Worm (Caenorhabditis elegans) whole organism, L2 larva: ENCODE measurements around the gene hlh-8.

Experiments
- R02D3.7 ChIP-seq: fragments of 150-350 bp; optimal IDR thresholded peaks from 2 replicates; lab custom pipeline; 2014; ENCODE audit warnings: missing biosample characterization, missing genetic modification characterization
- ZK546.5 ChIP-seq: sonication (generic microtip); optimal IDR thresholded peaks from 2 replicates; lab custom pipeline; 2017; ENCODE audit warnings: missing biosample characterization, missing genetic modification characterization
- alr-1 ChIP-seq: fragments of 150-350 bp; optimal IDR thresholded peaks from 2 replicates; lab custom pipeline; 2014; ENCODE audit warnings: missing biosample characterization, missing genetic modification characterization
- aly-2 ChIP-seq: fragments of 150-350 bp; optimal IDR thresholded peaks from 2 replicates; lab custom pipeline; 2014; ENCODE audit warnings: missing biosample characterization, missing genetic modification characterization
- ama-1 ChIP-seq: fragments of 150-350 bp; optimal IDR thresholded peaks from 2 replicates; lab custom pipeline; 2018; ENCODE audit warnings: inconsistent platforms
- ceh-16 ChIP-seq: fragments of 150-350 bp; optimal IDR thresholded peaks from 2 replicates; lab custom pipeline; 2014; ENCODE audit warnings: missing biosample characterization, missing genetic modification characterization
- ceh-82 ChIP-seq: fragments of 150-350 bp; optimal IDR thresholded peaks from 2 replicates; lab custom pipeline; 2014; ENCODE audit warnings: missing biosample characterization, missing genetic modification characterization
- crh-2 ChIP-seq: sonication (generic microtip); optimal IDR thresholded peaks from 2 replicates; lab custom pipeline; 2017; ENCODE audit warnings: missing biosample characterization, missing genetic modification characterization
- dmd-4 ChIP-seq: sonication (generic microtip); optimal IDR thresholded peaks from 2 replicates; lab custom pipeline; 2017; ENCODE audit warnings: missing biosample characterization, missing genetic modification characterization
- elt-1 ChIP-seq: fragments of 150-350 bp; optimal IDR thresholded peaks from 2 replicates; lab custom pipeline; 2014; ENCODE audit warnings: missing biosample characterization, missing genetic modification characterization
- elt-3 ChIP-seq: sonication (generic microtip); optimal IDR thresholded peaks from 2 replicates; lab custom pipeline; 2017; ENCODE audit warnings: missing biosample characterization, missing genetic modification characterization
- fos-1 ChIP-seq: fragments of 150-350 bp; optimal IDR thresholded peaks from 2 replicates; lab custom pipeline; 2014; ENCODE audit warnings: missing biosample characterization, missing genetic modification characterization
- lin-11 ChIP-seq: fragments of 150-350 bp; sonication (generic microtip); optimal IDR thresholded peaks from 2 replicates; lab custom pipeline; 2014; ENCODE audit warnings: missing biosample characterization, missing genetic modification characterization, inconsistent platforms, mixed read lengths
- lin-13 ChIP-seq: fragments of 150-350 bp; optimal IDR thresholded peaks from 2 replicates; lab custom pipeline; 2014; ENCODE audit warnings: missing biosample characterization, missing genetic modification reagents, missing genetic modification characterization
- lin-39 ChIP-seq: fragments of 150-350 bp; optimal IDR thresholded peaks from 2 replicates; lab custom pipeline; 2014; ENCODE audit warnings: missing biosample characterization, missing genetic modification reagents, missing genetic modification characterization
- lsy-2 ChIP-seq, 2 experiments: fragments of 150-350 bp in 1 of 2; sonication (generic microtip) in 1 of 2; optimal IDR thresholded peaks; 2 replicates each; lab custom pipeline; 2014 to 2017; ENCODE audit warnings: missing biosample characterization in 2 of 2, missing genetic modification characterization in 2 of 2
- mbf-1 ChIP-seq: sonication (generic microtip); optimal IDR thresholded peaks from 2 replicates; lab custom pipeline; 2017; ENCODE audit warnings: missing biosample characterization, missing genetic modification characterization
- mdl-1 ChIP-seq, 2 experiments: fragments of 150-350 bp in 1 of 2; sonication (generic microtip) in 1 of 2; optimal IDR thresholded peaks; 2 replicates each; lab custom pipeline; 2017; ENCODE audit warnings: missing biosample characterization in 2 of 2, missing genetic modification characterization in 2 of 2
- nhr-10 ChIP-seq: sonication (generic microtip); optimal IDR thresholded peaks from 2 replicates; lab custom pipeline; 2017; ENCODE audit warnings: missing biosample characterization, missing genetic modification characterization
- nhr-11 ChIP-seq: fragments of 150-350 bp; optimal IDR thresholded peaks from 2 replicates; lab custom pipeline; 2014; ENCODE audit warnings: missing biosample characterization, missing genetic modification characterization
- nhr-237 ChIP-seq: fragments of 150-350 bp; optimal IDR thresholded peaks from 2 replicates; lab custom pipeline; 2014; ENCODE audit warnings: missing biosample characterization, missing genetic modification characterization
- nhr-25 ChIP-seq: fragments of 150-350 bp; sonication (generic microtip); optimal IDR thresholded peaks from 3 replicates; lab custom pipeline; 2014; ENCODE audit warnings: missing biosample characterization, missing genetic modification characterization
- nhr-6 ChIP-seq: fragments of 150-350 bp; optimal IDR thresholded peaks from 2 replicates; lab custom pipeline; 2014; ENCODE audit warnings: missing biosample characterization, missing genetic modification characterization
- sem-4 ChIP-seq: fragments of 150-350 bp; optimal IDR thresholded peaks from 2 replicates; lab custom pipeline; 2014; ENCODE audit warnings: missing biosample characterization, missing genetic modification reagents, missing genetic modification characterization
- skn-1 ChIP-seq: sonication (generic microtip); optimal IDR thresholded peaks from 2 replicates; lab custom pipeline; 2017; ENCODE audit warnings: missing biosample characterization, missing genetic modification characterization
- sma-3 ChIP-seq: sonication (generic microtip); optimal IDR thresholded peaks from 2 replicates; lab custom pipeline; 2016; ENCODE audit warnings: missing genetic modification reagents, missing genetic modification characterization, missing compliant biosample characterization
- sma-9 ChIP-seq, 2 experiments: fragments of 150-350 bp in 1 of 2; sonication (generic microtip) in 1 of 2; optimal IDR thresholded peaks; 2 replicates each; lab custom pipeline; 2014 to 2016; ENCODE audit warnings: missing genetic modification characterization in 2 of 2, mild to moderate bottlenecking in 1 of 2, missing biosample characterization in 1 of 2, missing compliant biosample characterization in 1 of 2, missing genetic modification reagents in 1 of 2, moderate library complexity in 1 of 2
- snpc-4 ChIP-seq: fragments of 150-350 bp; optimal IDR thresholded peaks from 2 replicates; lab custom pipeline; 2014; ENCODE audit warnings: missing biosample characterization, missing genetic modification characterization
- unc-39 ChIP-seq: fragments of 150-350 bp; optimal IDR thresholded peaks from 2 replicates; lab custom pipeline; 2014; ENCODE audit warnings: missing biosample characterization, missing genetic modification characterization
- unc-55 ChIP-seq: fragments of 150-350 bp; sonication (generic microtip); optimal IDR thresholded peaks from 3 replicates; lab custom pipeline; 2014; ENCODE audit warnings: missing biosample characterization, missing genetic modification reagents, missing genetic modification characterization
- zag-1 ChIP-seq: fragments of 150-350 bp; optimal IDR thresholded peaks from 2 replicates; lab custom pipeline; 2014; ENCODE audit warnings: missing biosample characterization, missing genetic modification characterization
- ztf-1 ChIP-seq: fragments of 200-800 bp; sonication (Bioruptor generic); conservative IDR thresholded peaks from 2 replicates; pipeline ENCODE4 v1.3.6; 2022; ENCODE audit warnings: missing genetic modification characterization, missing compliant biosample characterization
- ztf-11 ChIP-seq: sonication (generic microtip); optimal IDR thresholded peaks from 2 replicates; lab custom pipeline; 2017; ENCODE audit warnings: missing biosample characterization, missing genetic modification characterization
- ztf-4 ChIP-seq: fragments of 150-350 bp; optimal IDR thresholded peaks from 2 replicates; lab custom pipeline; 2014; ENCODE audit warnings: missing biosample characterization, missing genetic modification characterization

Gene hlh-8

ce11 chrX:8083919-8084318 is 32.3 kb upstream of the hlh-8 start, which contains the start of gene K07E3.4 (continued):
- TF ChIP-seq sma-9 (GFP tag; optimal IDR thresholded peaks at IDR 0.05; lab: Kevin White, UChicago), result peak; percentile 90
- TF ChIP-seq sma-9 (tag; optimal IDR thresholded peaks at IDR 0.05; lab: Kevin White, UChicago), result no peak
- no peak for TF ChIP-seq ztf-11 (tag; lab: Kevin White, UChicago)
- no peak for TF ChIP-seq unc-39 (tag; lab: Kevin White, UChicago)
- TF ChIP-seq ztf-1 (GFP tag; lab: Robert Waterston, UW), result no peak
- TF ChIP-seq sma-3, result peak; percentile 92
- no peak for TF ChIP-seq skn-1 (tag; lab: Kevin White, UChicago)
- TF ChIP-seq dmd-4 (tag; lab: Kevin White, UChicago), result no peak
- no peak for TF ChIP-seq ztf-4 (tag; lab: Kevin White, UChicago)
- TF ChIP-seq mbf-1, result no peak
- peak; percentile 75 for TF ChIP-seq crh-2 (tag; lab: Kevin White, UChicago)
- TF ChIP-seq elt-3, result no peak
- TF ChIP-seq nhr-10 (tag; lab: Kevin White, UChicago), result no peak
- TF ChIP-seq mdl-1 (tag; optimal IDR thresholded peaks at IDR 0.05; lab: Kevin White, UChicago), result peak; percentile 59 to 90
- TF ChIP-seq ama-1, result peak; percentile 40
- no peak for TF ChIP-seq R02D3.7 (tag; lab: Kevin White, UChicago)
- TF ChIP-seq, all 48 proteins: peak for 18

ce11 chrX:8084669-8085068 is 31.6 kb upstream of the hlh-8 start:
- TF ChIP-seq alr-1 (tag; lab: Kevin White, UChicago), result no peak
- TF ChIP-seq elt-1 (tag; lab: Kevin White, UChicago), result no peak
- no peak for TF ChIP-seq ceh-82 (tag; lab: Kevin White, UChicago)
- TF ChIP-seq sem-4, result no peak
- TF ChIP-seq unc-39 (tag; lab: Kevin White, UChicago), result no peak
- TF ChIP-seq ztf-4 (tag; lab: Kevin White, UChicago), result no peak
- no peak for TF ChIP-seq mdl-1 (tag; optimal IDR thresholded peaks at IDR 0.05; lab: Kevin White, UChicago)
- TF ChIP-seq sma-3, result no peak
- TF ChIP-seq lsy-2 (tag; optimal IDR thresholded peaks at IDR 0.05; lab: Kevin White, UChicago), result no peak
- no peak for TF ChIP-seq fos-1

- TF ChIP-seq unc-55 (GFP tag; lab: Kevin White, UChicago) (no peak), aly-2 (tag; lab: Kevin White, UChicago) (no peak), lin-13 (GFP tag; lab: Kevin White, UChicago) (no peak), ZK546.5 (tag; lab: Kevin White, UChicago) (no peak), ceh-82 (tag; lab: Kevin White, UChicago) (no peak), nhr-237 (tag; lab: Kevin White, UChicago) (no peak), R02D3.7 (tag; lab: Kevin White, UChicago) (no peak)
Measured at ce11 chrX:8086450-8086724, 29.9 kb upstream of the hlh-8 start, which contains the start of gene dao-3. TSS of gene dao-3 (minus strand) at chrX:8086550.

- TF ChIP-seq crh-2 (tag; lab: Kevin White, UChicago) (peak; percentile 49), nhr-11 (tag; lab: Kevin White, UChicago) (no peak)
Measured at ce11 chrX:8086725-8087641, 29.3 kb upstream of the hlh-8 start.

- TF ChIP-seq ztf-1 (GFP tag; lab: Robert Waterston, UW), result no peak
- TF ChIP-seq nhr-25 (tag; lab: Kevin White, UChicago), result no peak
- TF ChIP-seq alr-1 (tag; lab: Kevin White, UChicago), result no peak
- TF ChIP-seq snpc-4, result no peak
- no peak for TF ChIP-seq crh-2 (tag; lab: Kevin White, UChicago)
- TF ChIP-seq unc-55 (GFP tag; lab: Kevin White, UChicago), result no peak
- TF ChIP-seq ama-1, result no peak
- no peak for TF ChIP-seq nhr-6 (tag; lab: Kevin White, UChicago)
- no peak for TF ChIP-seq mdl-1 (tag; optimal IDR thresholded peaks at IDR 0.05; lab: Kevin White, UChicago)
- TF ChIP-seq elt-3, result no peak
- TF ChIP-seq zag-1 (tag; lab: Kevin White, UChicago), result no peak
- no peak for TF ChIP-seq ceh-16 (tag; lab: Kevin White, UChicago)
- no peak for TF ChIP-seq lin-11 (tag; lab: Kevin White, UChicago)
- TF ChIP-seq elt-1 (tag; lab: Kevin White, UChicago), result no peak
- no peak for TF ChIP-seq lin-39 (tag; lab: Kevin White, UChicago)
Measured at ce11 chrX:8088474-8088873, 27.8 kb upstream of the hlh-8 start, which contains the start of gene vem-1. TSS of gene vem-1 (minus strand) at chrX:8088574.
